Fruit fly (Drosophila melanogaster) whole organism, pupa: Measurements from ENCODE around the gene RpS27A.

Experiments
- CG10348 ChIP-seq: fragments of 200-800 bp; sonication (Bioruptor generic); IDR thresholded peaks from 2 replicates; pipeline ENCODE4 v1.3.6; 2022; ENCODE audit warnings: missing biosample characterization, missing genetic modification characterization
- CG12605 ChIP-seq: fragments of 200-800 bp; sonication (Bioruptor generic); IDR thresholded peaks from 2 replicates; pipeline ENCODE4 v1.3.6; 2022; ENCODE audit warnings: missing biosample characterization, missing genetic modification characterization
- CG13204 ChIP-seq: fragments of 200-800 bp; sonication (Bioruptor generic); optimal IDR thresholded peaks from 2 replicates; lab custom pipeline; 2018; ENCODE audit warnings: missing biosample characterization, mild to moderate bottlenecking, missing genetic modification characterization, moderate library complexity
- CG14655 ChIP-seq: fragments of 200-800 bp; sonication (Bioruptor generic); optimal IDR thresholded peaks from 3 replicates; lab custom pipeline; 2017; ENCODE audit warnings: mild to moderate bottlenecking, missing biosample characterization, missing genetic modification reagents, missing genetic modification characterization
- CG17806 ChIP-seq: fragments of 200-800 bp; sonication (Bioruptor generic); optimal IDR thresholded peaks from 2 replicates; lab custom pipeline; 2018; ENCODE audit warnings: missing biosample characterization, mild to moderate bottlenecking, missing genetic modification characterization, moderate library complexity
- CG32121 ChIP-seq: fragments of 200-800 bp; sonication (Bioruptor generic); IDR thresholded peaks from 2 replicates; pipeline ENCODE4 v1.3.6; 2022; ENCODE audit warnings: missing biosample characterization, missing genetic modification characterization
- CG4496 ChIP-seq: fragments of 200-800 bp; sonication (Bioruptor generic); IDR thresholded peaks from 3 replicates; pipeline ENCODE4 v1.3.6; 2022; ENCODE audit warnings: missing biosample characterization, missing genetic modification characterization
- CG8159 ChIP-seq: fragments of 200-800 bp; sonication (Bioruptor generic); optimal IDR thresholded peaks from 3 replicates; lab custom pipeline; 2018; ENCODE audit warnings: missing biosample characterization, mild to moderate bottlenecking, missing genetic modification characterization, moderate library complexity
- CG8301 ChIP-seq: fragments of 200-800 bp; sonication (Bioruptor generic); optimal IDR thresholded peaks from 2 replicates; lab custom pipeline; 2018; ENCODE audit warnings: missing biosample characterization, mild to moderate bottlenecking, missing genetic modification characterization
- D1 ChIP-seq: fragments of 200-800 bp; sonication (Bioruptor generic); optimal IDR thresholded peaks from 2 replicates; lab custom pipeline; 2018; ENCODE audit warnings: missing biosample characterization, mild to moderate bottlenecking, missing genetic modification characterization, moderate library complexity
- EcR ChIP-seq: fragments of 200-800 bp; sonication (Bioruptor generic); optimal IDR thresholded peaks from 3 replicates; lab custom pipeline; 2019; ENCODE audit warnings: missing biosample characterization, missing genetic modification characterization, mild to moderate bottlenecking, moderate library complexity, missing genetic modification reagents
- Ets98B ChIP-seq: fragments of 200-800 bp; sonication (Bioruptor generic); IDR thresholded peaks from 2 replicates; pipeline ENCODE4 v1.3.6; 2022; ENCODE audit warnings: missing biosample characterization, missing genetic modification characterization
- Pif1A ChIP-seq: fragments of 200-800 bp; sonication (Bioruptor generic); optimal IDR thresholded peaks from 3 replicates; lab custom pipeline; 2016; ENCODE audit warnings: missing biosample characterization, missing genetic modification characterization
- Pif1B ChIP-seq: fragments of 200-800 bp; sonication (Bioruptor generic); optimal IDR thresholded peaks from 3 replicates; lab custom pipeline; 2016; ENCODE audit warnings: missing biosample characterization, missing genetic modification characterization
- Snoo ChIP-seq: fragments of 200-800 bp; sonication (Bioruptor generic); optimal IDR thresholded peaks from 3 replicates; lab custom pipeline; 2017; ENCODE audit warnings: missing biosample characterization, mild to moderate bottlenecking, missing genetic modification characterization, inconsistent platforms
- fd96Ca ChIP-seq: fragments of 200-800 bp; sonication (Bioruptor generic); IDR thresholded peaks from 3 replicates; pipeline ENCODE4 v1.3.6; 2022; ENCODE audit warnings: missing biosample characterization, missing genetic modification characterization
- gl ChIP-seq: fragments of 200-800 bp; sonication (Bioruptor generic); optimal IDR thresholded peaks from 2 replicates; lab custom pipeline; 2018; ENCODE audit warnings: missing biosample characterization, mild to moderate bottlenecking, missing genetic modification characterization
- rn ChIP-seq: fragments of 200-800 bp; sonication (Bioruptor generic); IDR thresholded peaks from 2 replicates; pipeline ENCODE4 v1.3.6; 2022; ENCODE audit warnings: missing biosample characterization, missing genetic modification characterization

Gene RpS27A

dm6 chr2L:10442048-10442790 is 34.1 kb downstream of the RpS27A start, which contains the start of gene loh:
loh (plus strand) TSS chr2L:10442534.
- no peak for TF ChIP-seq CG10348
- TF ChIP-seq Snoo (tag; lab: Kevin White, UChicago) = peak; percentile 41

- no peak for TF ChIP-seq gl
- TF ChIP-seq Snoo (tag; lab: Kevin White, UChicago) = no peak
- TF ChIP-seq Ets98B (GFP tag; lab: Robert Waterston, UW) = no peak
- TF ChIP-seq CG17806 (tag; lab: Kevin White, UChicago) = no peak
- TF ChIP-seq rn (GFP tag; lab: Robert Waterston, UW) = no peak
- TF ChIP-seq CG12605 (GFP tag; lab: Robert Waterston, UW) = no peak
- TF ChIP-seq fd96Ca (GFP tag; lab: Robert Waterston, UW) = no peak
- TF ChIP-seq CG32121 (GFP tag; lab: Robert Waterston, UW) = no peak
- no peak for TF ChIP-seq CG13204 (GFP tag; lab: Kevin White, UChicago)
- TF ChIP-seq EcR (GFP tag; lab: Kevin White, UChicago) = no peak
- no peak for TF ChIP-seq CG14655 (GFP tag; lab: Kevin White, UChicago)
- no peak for TF ChIP-seq D1
- TF ChIP-seq, all 21 proteins: peak for 0
These were observed 44.1 kb downstream of the RpS27A start, which contains the start of gene ppk10 for dm6 chr2L:10452296-10452695. ppk10 (minus strand) TSS chr2L:10452396.

dm6 chr2L:10455944-10456520 is 47.9 kb downstream of the RpS27A start:
- TF ChIP-seq Snoo (tag; lab: Kevin White, UChicago) = no peak
- TF ChIP-seq rn (GFP tag; lab: Robert Waterston, UW) = no peak
- no peak for TF ChIP-seq CG14655 (GFP tag; lab: Kevin White, UChicago)
- TF ChIP-seq Ets98B (GFP tag; lab: Robert Waterston, UW) = no peak
- TF ChIP-seq CG4496 (GFP tag; lab: Robert Waterston, UW) = no peak
- TF ChIP-seq CG8301 (tag; lab: Kevin White, UChicago) = no peak
- TF ChIP-seq CG17806 (tag; lab: Kevin White, UChicago) = no peak
- TF ChIP-seq EcR (GFP tag; lab: Kevin White, UChicago) = no peak
- no peak for TF ChIP-seq Pif1B (GFP tag; lab: Kevin White, UChicago)
- TF ChIP-seq CG10348 = no peak
- no peak for TF ChIP-seq CG32121 (GFP tag; lab: Robert Waterston, UW)
- TF ChIP-seq CG13204 (GFP tag; lab: Kevin White, UChicago) = no peak

- TF ChIP-seq Snoo (tag; lab: Kevin White, UChicago) = no peak
- TF ChIP-seq CG12605 (GFP tag; lab: Robert Waterston, UW) = peak; percentile 12; the same call in 1 of the 2 replicates
These were observed 49.2 kb downstream of the RpS27A start, which contains the start of the genes LManI and LManII for dm6 chr2L:10457191-10457899. LManI (minus strand) TSS chr2L:10457241. LManII (plus strand) TSS chr2L:10457658.

- TF ChIP-seq EcR (GFP tag; lab: Kevin White, UChicago) (no peak), CG8301 (tag; lab: Kevin White, UChicago) (no peak), CG12605 (GFP tag; lab: Robert Waterston, UW) (no peak), gl (no peak), CG8159 (tag; lab: Kevin White, UChicago) (no peak), Ets98B (GFP tag; lab: Robert Waterston, UW) (no peak), CG14655 (GFP tag; lab: Kevin White, UChicago) (no peak), rn (GFP tag; lab: Robert Waterston, UW) (no peak), Pif1A (no peak), CG13204 (GFP tag; lab: Kevin White, UChicago) (no peak)
These were observed 50.8 kb downstream of the RpS27A start for dm6 chr2L:10458979-10459378.
